Fruit fly (Drosophila melanogaster): ENCODE data around the gene CG12883.

The CG12883 gene

DNA sequence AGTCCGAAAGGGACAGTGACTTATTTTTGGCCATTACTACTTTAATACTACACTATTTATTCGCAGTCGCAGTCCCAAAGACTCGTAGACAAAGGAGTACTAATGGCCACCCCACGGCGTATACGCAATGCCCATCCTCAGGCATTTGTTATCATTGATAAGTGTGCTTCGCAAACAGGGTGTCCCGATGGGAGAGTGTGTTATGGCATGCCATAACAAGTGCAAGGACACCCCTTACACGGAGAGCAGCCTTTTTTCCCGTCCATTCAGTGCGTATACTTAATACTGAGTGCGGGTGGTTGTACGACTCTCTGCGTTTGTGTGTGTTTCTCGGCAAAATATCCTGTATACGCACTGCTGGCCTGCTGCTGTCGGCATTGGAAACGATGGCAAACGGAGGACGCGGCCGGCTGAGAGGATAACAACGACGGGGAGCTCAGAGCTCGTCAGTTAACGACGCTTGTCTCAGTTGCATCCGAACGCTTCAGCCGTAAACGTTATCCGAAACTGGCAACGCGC, 17.1 kb upstream of the CG12883 start, which contains the start of gene unc80 (continued):
- TF ChIP-seq CG10366 (GFP tag; IDR thresholded peaks at IDR 0.05) (peak; percentile 65), NFAT (GFP tag; IDR thresholded peaks at IDR 0.05) (peak; percentile 43), Tbp (GFP tag; optimal IDR thresholded peaks at IDR 0.05) (no peak), Deaf1 (tag; optimal IDR thresholded peaks at IDR 0.05) (peak; percentile 84), CG31365 (tag; optimal IDR thresholded peaks at IDR 0.05) (no peak), CG10959 (GFP tag; IDR thresholded peaks at IDR 0.05) (no peak), ab (GFP tag; optimal IDR thresholded peaks at IDR 0.05) (no peak), row (GFP tag; IDR thresholded peaks at IDR 0.05) (peak; percentile 43; the same call in 2 of the 3 replicates), gce (GFP tag; IDR thresholded peaks at IDR 0.05) (peak; percentile 15; the same call in 1 of the 3 replicates), Oli (tag; optimal IDR thresholded peaks at IDR 0.05) (no peak), Kr (GFP tag; optimal IDR thresholded peaks at IDR 0.05) (no peak)

DNA sequence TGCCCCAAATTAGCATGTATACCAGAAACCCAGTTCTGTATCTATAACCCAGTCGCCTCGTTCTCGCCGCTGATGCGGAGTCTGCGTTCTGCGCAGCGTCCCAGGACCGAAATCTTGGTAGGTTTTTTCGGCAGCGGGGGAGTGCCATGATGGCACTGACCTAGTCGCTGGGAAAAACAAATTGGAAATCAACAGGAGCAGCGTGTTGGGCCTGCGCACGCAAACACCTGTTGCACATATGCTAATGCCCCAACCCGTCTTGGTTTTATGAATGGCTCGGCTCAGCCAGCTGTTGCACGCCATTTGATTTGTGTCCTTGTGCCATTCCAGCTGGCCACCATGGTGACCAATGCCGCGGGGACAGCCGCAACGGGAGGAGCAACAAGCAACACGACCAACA, 16.2 kb upstream of the CG12883 start:
- peak; percentile 80; the same call in 2 of the 3 replicates for TF ChIP-seq CG34422 (GFP tag; IDR thresholded peaks at IDR 0.05)
- TF ChIP-seq CG16813 (GFP tag; IDR thresholded peaks at IDR 0.05; ENCODE audit: partially characterized antibody) = no peak
- no peak for TF ChIP-seq CG10543 (GFP tag; optimal IDR thresholded peaks at IDR 0.05)
- peak; percentile 1 for TF ChIP-seq CG18599 (GFP tag; optimal IDR thresholded peaks at IDR 0.05)
- TF ChIP-seq scrt (GFP tag; optimal IDR thresholded peaks at IDR 0.05) = peak; percentile 100
- TF ChIP-seq CG11456 (GFP tag; IDR thresholded peaks at IDR 0.05) = 0 out of 3 replicates have a peak, but pooled peaks have one; percentile 17
- TF ChIP-seq Xrp1 (GFP tag; IDR thresholded peaks at IDR 0.05) = no peak
- TF ChIP-seq chinmo (GFP tag; IDR thresholded peaks at IDR 0.05; ENCODE audit: partially characterized antibody) = 0 out of 4 replicates have a peak, but pooled peaks have one; percentile 30
- TF ChIP-seq ewg (GFP tag; optimal IDR thresholded peaks at IDR 0.05) = peak; percentile 87
- 0 out of 2 replicates have a peak, but pooled peaks have one; percentile 16 for TF ChIP-seq crol (GFP tag; IDR thresholded peaks at IDR 0.05)
- peak; percentile 27; the same call in 1 of the 2 replicates for TF ChIP-seq CG32767 (GFP tag; IDR thresholded peaks at IDR 0.05)
- TF ChIP-seq CG8478 (optimal IDR thresholded peaks at IDR 0.05) = peak; percentile 7

DNA sequence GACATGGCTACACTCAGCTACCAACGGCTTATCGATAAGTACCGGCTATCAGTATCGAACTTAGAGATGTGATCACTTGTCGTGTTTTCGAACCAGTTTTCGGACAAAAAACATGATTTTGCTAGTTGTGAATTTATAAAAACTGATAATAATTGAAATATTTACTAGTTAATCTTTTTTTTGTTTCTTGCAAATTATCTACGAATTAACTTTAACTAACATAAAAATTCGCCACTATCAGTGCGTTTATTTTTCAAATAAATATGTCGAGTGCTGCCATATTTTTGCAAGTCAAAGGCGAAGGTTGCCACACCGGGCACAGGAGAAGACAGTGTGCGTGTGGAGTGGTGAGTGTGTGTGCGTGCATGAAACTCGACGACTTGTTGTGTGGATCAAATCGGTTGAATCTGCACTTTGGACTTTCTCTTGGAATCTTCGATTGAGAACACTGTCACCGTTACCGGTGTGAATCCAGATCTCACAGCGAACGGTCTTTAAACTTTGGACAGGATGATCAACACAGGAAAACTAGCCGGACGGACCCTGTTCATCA, 1.8 kb upstream of the CG12883 start, which contains the start of gene Hsdl2:
Hsdl2 (plus strand) TSS at position 349 of the 553 bp plus-strand sequence.
- no peak for TF ChIP-seq CG2199 (GFP tag; IDR thresholded peaks at IDR 0.05)
- TF ChIP-seq Rfx (GFP tag; IDR thresholded peaks at IDR 0.05) = peak; percentile 63; the same call in 1 of the 2 replicates
- TF ChIP-seq Scr (GFP tag; IDR thresholded peaks at IDR 0.05; ENCODE audit: partially characterized antibody) = peak; percentile 72
- no peak for TF ChIP-seq btn (GFP tag; optimal IDR thresholded peaks at IDR 0.05)
- TF ChIP-seq Mrtf (GFP tag; IDR thresholded peaks at IDR 0.05) = no peak
- peak; percentile 56 for TF ChIP-seq HLH54F (GFP tag; optimal IDR thresholded peaks at IDR 0.05)
- TF ChIP-seq cas (GFP tag; IDR thresholded peaks at IDR 0.05) = no peak
- TF ChIP-seq Gsc (GFP tag; IDR thresholded peaks at IDR 0.05) = no peak
- peak; percentile 11 for TF ChIP-seq Dek (tag; optimal IDR thresholded peaks at IDR 0.05)
- no peak for TF ChIP-seq ewg (GFP tag; optimal IDR thresholded peaks at IDR 0.05)
- peak; percentile 64; the same call in 2 of the 3 replicates for TF ChIP-seq Dbx (GFP tag; IDR thresholded peaks at IDR 0.05)
- no peak for TF ChIP-seq CG3163 (GFP tag; optimal IDR thresholded peaks at IDR 0.05)
- TF ChIP-seq gsb (GFP tag; IDR thresholded peaks at IDR 0.05) = no peak
- TF ChIP-seq p53 (GFP tag; optimal IDR thresholded peaks at IDR 0.05) = no peak
- no peak for TF ChIP-seq fd102C (GFP tag; optimal IDR thresholded peaks at IDR 0.05)
- no peak for TF ChIP-seq fd64A (GFP tag; optimal IDR thresholded peaks at IDR 0.05)
- TF ChIP-seq CG13775 (GFP tag; optimal IDR thresholded peaks at IDR 0.05) = peak; percentile 15
- TF ChIP-seq CG3726 (GFP tag; IDR thresholded peaks at IDR 0.05) = no peak
- peak; percentile 45 for TF ChIP-seq CG5180 (GFP tag; optimal IDR thresholded peaks at IDR 0.05)
- TF ChIP-seq Hmx (GFP tag; optimal IDR thresholded peaks at IDR 0.05) = no peak
- TF ChIP-seq CG12391 (tag; optimal IDR thresholded peaks at IDR 0.05) = peak; percentile 68
- TF ChIP-seq CG2712 (tag; optimal IDR thresholded peaks at IDR 0.05) = no peak
- TF ChIP-seq CG14860 (GFP tag; IDR thresholded peaks at IDR 0.05; ENCODE audit: partially characterized antibody) = peak; percentile 63; the same call in 2 of the 3 replicates
- peak; percentile 0 for TF ChIP-seq pum (GFP tag; optimal IDR thresholded peaks at IDR 0.05)
- no peak for TF ChIP-seq gce (GFP tag; IDR thresholded peaks at IDR 0.05)
- TF ChIP-seq Sry-δ (GFP tag; optimal IDR thresholded peaks at IDR 0.05) = peak; percentile 86
- peak; percentile 7 for TF ChIP-seq gcm2 (GFP tag; optimal IDR thresholded peaks at IDR 0.05)

All from whole organism, embryonic.